Fruit fly (Drosophila melanogaster): Measurements from ENCODE around the gene sbm.

Gene sbm

dm6 chrX:14634696-14635095 lies 32.3 kb upstream of the sbm start (continued):
- TF ChIP-seq Adf1 (GFP tag; IDR thresholded peaks at IDR 0.05) (no peak), sima (GFP tag; optimal IDR thresholded peaks at IDR 0.05) (no peak), CG1529 (GFP tag; optimal IDR thresholded peaks at IDR 0.05) (peak; percentile 38), Hr3 (GFP tag; optimal IDR thresholded peaks at IDR 0.05) (peak; percentile 12), Dad (GFP tag; optimal IDR thresholded peaks at IDR 0.05) (no peak), CG15479 (GFP tag; optimal IDR thresholded peaks at IDR 0.05) (no peak), CG8765 (GFP tag; IDR thresholded peaks at IDR 0.05) (no peak), ssp (GFP tag; IDR thresholded peaks at IDR 0.05) (no peak; the same call in 1 of the 2 replicates), CG3995 (GFP tag; optimal IDR thresholded peaks at IDR 0.05) (no peak), Hmr (GFP tag; optimal IDR thresholded peaks at IDR 0.05) (no peak), CG2875 (GFP tag; optimal IDR thresholded peaks at IDR 0.05) (peak; percentile 12), Deaf1 (tag; optimal IDR thresholded peaks at IDR 0.05) (no peak), CG14965 (GFP tag; optimal IDR thresholded peaks at IDR 0.05; ENCODE audit: borderline replicate concordance) (no peak), row (GFP tag; IDR thresholded peaks at IDR 0.05) (peak; percentile 45), ind (GFP tag; optimal IDR thresholded peaks at IDR 0.05) (no peak), psq (GFP tag; optimal IDR thresholded peaks at IDR 0.05) (no peak), Tbp (GFP tag; optimal IDR thresholded peaks at IDR 0.05) (no peak), CG31441 (GFP tag; IDR thresholded peaks at IDR 0.05) (no peak; the same call in none of the 2 replicates), CkIIα-i1 (GFP tag; IDR thresholded peaks at IDR 0.05) (no peak), ara (GFP tag; IDR thresholded peaks at IDR 0.05) (no peak), CG17361 (GFP tag; IDR thresholded peaks at IDR 0.05) (peak; percentile 50; the same call in 1 of the 3 replicates), nmo (GFP tag; optimal IDR thresholded peaks at IDR 0.05) (peak; percentile 49), vnd (GFP tag; IDR thresholded peaks at IDR 0.05; ENCODE audit: partially characterized antibody) (no peak), CG17328 (GFP tag; IDR thresholded peaks at IDR 0.05) (peak; percentile 41; the same call in 1 of the 2 replicates), CG8089 (GFP tag; optimal IDR thresholded peaks at IDR 0.05) (no peak), MESR4 (GFP tag; optimal IDR thresholded peaks at IDR 0.05) (no peak), gem (tag; optimal IDR thresholded peaks at IDR 0.05) (peak; percentile 74), slbo (GFP tag; IDR thresholded peaks at IDR 0.05) (no peak; the same call in 1 of the 2 replicates), Hr39 (optimal IDR thresholded peaks at IDR 0.05) (no peak), CG10565 (GFP tag; optimal IDR thresholded peaks at IDR 0.05) (no peak), ranshi (GFP tag; IDR thresholded peaks at IDR 0.05) (no peak; the same call in 1 of the 2 replicates), Aef1 (GFP tag; IDR thresholded peaks at IDR 0.05) (no peak), tll (GFP tag; optimal IDR thresholded peaks at IDR 0.05) (no peak), CG2202 (tag; optimal IDR thresholded peaks at IDR 0.05) (no peak), CG18011 (GFP tag; optimal IDR thresholded peaks at IDR 0.05) (no peak), Fer3 (tag; optimal IDR thresholded peaks at IDR 0.05) (peak; percentile 26), CG9876 (GFP tag; optimal IDR thresholded peaks at IDR 0.05) (no peak), chm (GFP tag; IDR thresholded peaks at IDR 0.05) (no peak), p53 (GFP tag; optimal IDR thresholded peaks at IDR 0.05) (no peak), Nf-YB (GFP tag; optimal IDR thresholded peaks at IDR 0.05) (no peak), CG33557 (GFP tag; optimal IDR thresholded peaks at IDR 0.05) (no peak), yki (optimal IDR thresholded peaks at IDR 0.05) (no peak), tap (tag; optimal IDR thresholded peaks at IDR 0.05) (peak; percentile 47), E2f1 (GFP tag; IDR thresholded peaks at IDR 0.05) (0 out of 2 replicates have a peak, but pooled peaks have one; percentile 13), luna (GFP tag; optimal IDR thresholded peaks at IDR 0.05) (no peak), vvl (GFP tag; IDR thresholded peaks at IDR 0.05) (peak; percentile 43), CG17912 (GFP tag; optimal IDR thresholded peaks at IDR 0.05) (no peak), CG34422 (GFP tag; IDR thresholded peaks at IDR 0.05) (peak; percentile 32; the same call in 1 of the 3 replicates), CG13624 (GFP tag; optimal IDR thresholded peaks at IDR 0.05) (no peak), CG17802 (tag; optimal IDR thresholded peaks at IDR 0.05) (no peak), CG10321 (GFP tag; IDR thresholded peaks at IDR 0.05) (no peak), cad (GFP tag; optimal IDR thresholded peaks at IDR 0.05) (no peak), nerfin-1 (tag; optimal IDR thresholded peaks at IDR 0.05) (peak; percentile 38)
